Fruit fly (Drosophila melanogaster) Kc167 (cell line): ENCODE data around the gene CG10068.

Experiments used
- h ChIP-seq: fragments of >200 bp; optimal IDR thresholded peaks from 3 replicates; lab custom pipeline; 2018; ENCODE audit warnings: missing external identifiers
- ttk ChIP-seq: sonication (Bioruptor generic); optimal IDR thresholded peaks from 2 replicates; lab custom pipeline; 2017; ENCODE audit warnings: missing external identifiers

DNA sequence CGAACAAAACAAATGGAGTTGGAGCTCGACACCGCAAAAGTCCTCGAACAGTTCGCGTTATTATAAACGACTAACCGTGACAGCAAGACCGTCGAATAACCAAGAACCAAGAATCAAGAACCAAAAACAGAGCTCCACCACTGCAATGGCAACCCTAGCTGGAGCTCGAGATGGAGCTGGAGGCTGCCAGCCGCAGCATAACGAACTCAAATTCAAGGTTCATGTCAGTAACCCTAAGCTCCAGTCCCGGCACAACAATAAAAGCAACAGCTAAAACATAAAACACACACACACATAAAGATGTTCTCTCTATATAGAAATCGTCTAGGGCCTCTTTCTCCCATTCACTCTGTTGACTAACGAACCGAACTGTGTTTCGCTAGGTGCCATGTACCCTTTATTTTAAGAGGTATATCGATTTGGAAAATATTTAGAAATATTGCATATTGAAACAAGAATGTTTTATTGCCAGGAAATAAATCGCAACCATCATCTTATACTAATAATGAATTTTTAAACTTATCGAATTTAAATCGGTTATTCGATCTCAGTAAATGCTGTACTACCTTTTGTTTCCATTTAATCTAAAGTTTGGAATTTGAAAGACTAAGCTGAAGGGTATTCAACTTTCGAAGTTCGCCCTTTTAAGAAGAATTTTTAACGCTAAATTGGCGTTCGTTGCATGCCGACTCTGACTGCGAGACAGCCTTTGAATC is 43.7 kb upstream of the CG10068 start:
- TF ChIP-seq ttk (lab: Kevin White, UChicago) (no peak), h (lab: Kevin White, UChicago) (no peak)
